Worm (Caenorhabditis elegans): ENCODE measurements around the gene eef-1G.

eef-1G gene

ce11 chrV:10940571-10940991 is 24.9 kb upstream of the eef-1G start:
- TF ChIP-seq dao-5 (tag; optimal IDR thresholded peaks at IDR 0.05), result no peak
- no peak for TF ChIP-seq him-1 (tag; optimal IDR thresholded peaks at IDR 0.05)
- peak; percentile 19 for TF ChIP-seq W03F9.2 (tag; optimal IDR thresholded peaks at IDR 0.05)

- TF ChIP-seq him-1 (tag; optimal IDR thresholded peaks at IDR 0.05) (no peak), W03F9.2 (tag; optimal IDR thresholded peaks at IDR 0.05) (no peak), dao-5 (tag; optimal IDR thresholded peaks at IDR 0.05) (no peak)
These were observed 24.4 kb upstream of the eef-1G start, which contains the start of gene F17C11.26 for ce11 chrV:10941150-10941549. TSS of gene F17C11.26 (plus strand) at chrV:10941450.

- TF ChIP-seq him-1 (tag; optimal IDR thresholded peaks at IDR 0.05) (no peak), dao-5 (tag; optimal IDR thresholded peaks at IDR 0.05) (no peak), W03F9.2 (tag; optimal IDR thresholded peaks at IDR 0.05) (no peak)
These were observed 23.4 kb upstream of the eef-1G start, which contains the start of gene zip-9 for ce11 chrV:10942161-10942560. TSS of gene zip-9 (plus strand) at chrV:10942461.

ce11 chrV:10944903-10945302 is 20.6 kb upstream of the eef-1G start:
- no peak for TF ChIP-seq W03F9.2 (tag; optimal IDR thresholded peaks at IDR 0.05)
- TF ChIP-seq him-1 (tag; optimal IDR thresholded peaks at IDR 0.05), result no peak
- no peak for TF ChIP-seq dao-5 (tag; optimal IDR thresholded peaks at IDR 0.05)

ce11 chrV:10947210-10947609 is 18.3 kb upstream of the eef-1G start:
- TF ChIP-seq him-1 (tag; optimal IDR thresholded peaks at IDR 0.05) (no peak), dao-5 (tag; optimal IDR thresholded peaks at IDR 0.05) (no peak), W03F9.2 (tag; optimal IDR thresholded peaks at IDR 0.05) (no peak)

ce11 chrV:10947930-10948329 is 17.6 kb upstream of the eef-1G start, which contains the start of gene F17C11.2:
TSS of gene F17C11.2 (plus strand) at chrV:10948230.
- TF ChIP-seq dao-5 (tag; optimal IDR thresholded peaks at IDR 0.05) (no peak), him-1 (tag; optimal IDR thresholded peaks at IDR 0.05) (no peak), W03F9.2 (tag; optimal IDR thresholded peaks at IDR 0.05) (no peak)

ce11 chrV:10949511-10949910 is 16.0 kb upstream of the eef-1G start, which contains the start of gene col-153:
TSS of gene col-153 (plus strand) at chrV:10949811.
- TF ChIP-seq him-1 (tag; optimal IDR thresholded peaks at IDR 0.05), result no peak
- no peak for TF ChIP-seq W03F9.2 (tag; optimal IDR thresholded peaks at IDR 0.05)
- no peak for TF ChIP-seq dao-5 (tag; optimal IDR thresholded peaks at IDR 0.05)

ce11 chrV:10951655-10952278 is 13.8 kb upstream of the eef-1G start, which contains the start of gene F17C11.4:
TSS of gene F17C11.4 (plus strand) at chrV:10951860.
- TF ChIP-seq W03F9.2 (tag; optimal IDR thresholded peaks at IDR 0.05) (peak; percentile 62), dao-5 (tag; optimal IDR thresholded peaks at IDR 0.05) (no peak)

ce11 chrV:10953471-10954155 is 11.9 kb upstream of the eef-1G start:
- TF ChIP-seq W03F9.2 (tag; optimal IDR thresholded peaks at IDR 0.05) (no peak), him-1 (tag; optimal IDR thresholded peaks at IDR 0.05) (no peak), dao-5 (tag; optimal IDR thresholded peaks at IDR 0.05) (no peak)

ce11 chrV:10954334-10954733 is 11.2 kb upstream of the eef-1G start, which contains the start of gene clec-221:
TSS of gene clec-221 (minus strand) at chrV:10954434.
- TF ChIP-seq dao-5 (tag; optimal IDR thresholded peaks at IDR 0.05), result no peak
- TF ChIP-seq him-1 (tag; optimal IDR thresholded peaks at IDR 0.05), result no peak
- TF ChIP-seq W03F9.2 (tag; optimal IDR thresholded peaks at IDR 0.05), result no peak

- no peak for TF ChIP-seq W03F9.2 (tag; optimal IDR thresholded peaks at IDR 0.05)
- no peak for TF ChIP-seq dao-5 (tag; optimal IDR thresholded peaks at IDR 0.05)
- no peak for TF ChIP-seq him-1 (tag; optimal IDR thresholded peaks at IDR 0.05)
These were observed 10.7 kb upstream of the eef-1G start, which contains the start of gene F17C11.6 for ce11 chrV:10954832-10955231. TSS of gene F17C11.6 (plus strand) at chrV:10955121.

- no peak for TF ChIP-seq W03F9.2 (tag; optimal IDR thresholded peaks at IDR 0.05)
- TF ChIP-seq him-1 (tag; optimal IDR thresholded peaks at IDR 0.05), result no peak
- TF ChIP-seq dao-5 (tag; optimal IDR thresholded peaks at IDR 0.05), result no peak
These were observed 9.6 kb upstream of the eef-1G start, which contains the start of gene F17C11.13 for ce11 chrV:10955681-10956476. TSS of gene F17C11.13 (plus strand) at chrV:10955923.

- TF ChIP-seq dao-5 (tag; optimal IDR thresholded peaks at IDR 0.05) (no peak), him-1 (tag; optimal IDR thresholded peaks at IDR 0.05) (no peak), W03F9.2 (tag; optimal IDR thresholded peaks at IDR 0.05) (peak; percentile 11)
These were observed 7.1 kb upstream of the eef-1G start, which contains the start of gene pigt-1 for ce11 chrV:10958322-10958900. TSS of gene pigt-1 (minus strand) at chrV:10958821.

Measured in whole organism, L4/young adult.